Worm (Caenorhabditis elegans): Measurements from ENCODE around the gene Y53F4B.17.

DNA sequence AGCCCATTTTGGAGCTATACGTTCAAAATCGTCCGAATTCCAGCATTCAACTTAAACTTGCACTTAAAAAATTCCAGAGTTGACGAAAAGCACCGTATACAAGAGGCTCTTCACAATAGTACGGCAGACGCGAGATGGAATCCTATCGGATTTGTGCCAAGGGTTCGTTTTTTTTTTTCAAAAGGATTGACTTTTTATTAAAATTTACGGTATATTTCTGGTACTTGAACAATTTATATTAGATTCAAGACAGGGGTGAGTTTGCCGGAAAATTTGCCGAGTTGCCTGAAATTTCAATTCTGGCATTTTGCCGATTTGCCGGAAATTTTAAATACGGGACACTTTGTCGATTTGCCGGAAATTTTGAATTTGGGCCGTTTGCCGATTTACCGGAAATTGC lies 16.1 kb upstream of the Y53F4B.17 start:
- TF ChIP-seq efl-1 (GFP tag; optimal IDR thresholded peaks at IDR 0.05): no peak
- no peak for TF ChIP-seq unc-130 (GFP tag; optimal IDR thresholded peaks at IDR 0.05)
- TF ChIP-seq madf-8 (GFP tag; conservative IDR thresholded peaks at IDR 0.05): no peak
- TF ChIP-seq rpc-1 (optimal IDR thresholded peaks at IDR 0.05): no peak
- no peak for TF ChIP-seq rpc-1 (tag; optimal IDR thresholded peaks at IDR 0.05)
- TF ChIP-seq ama-1 (optimal IDR thresholded peaks at IDR 0.05): no peak
- TF ChIP-seq ama-1 (GFP tag; optimal IDR thresholded peaks at IDR 0.05): no peak
- TF ChIP-seq ztf-25 (GFP tag; IDR thresholded peaks at IDR 0.05): no peak
- TF ChIP-seq sdz-38 (tag; optimal IDR thresholded peaks at IDR 0.05): no peak
- no peak for TF ChIP-seq F23B12.7 (tag; optimal IDR thresholded peaks at IDR 0.05; ENCODE audit: insufficient read depth)
- no peak for TF ChIP-seq ccch-3 (GFP tag; optimal IDR thresholded peaks at IDR 0.05)
- no peak for TF ChIP-seq ceh-40 (GFP tag; IDR thresholded peaks at IDR 0.05)

Data from whole organism, young adult.